Worm (Caenorhabditis elegans) whole organism, L1 larva: Measurements from ENCODE around the gene F20E11.17.

Source experiments
- egl-27 ChIP-seq, 2 experiments: fragments of 150-350 bp in 1 of 2; sonication (generic microtip); optimal IDR thresholded peaks; 3 replicates each; lab custom pipeline; 2017 to 2018; ENCODE audit warnings: missing biosample characterization in 2 of 2, missing genetic modification characterization in 2 of 2, missing genetic modification reagents in 2 of 2
- grh-1 ChIP-seq: fragments of 200-800 bp; sonication (Bioruptor generic); IDR thresholded peaks from 2 replicates; pipeline ENCODE4 v1.3.6; 2022; ENCODE audit warnings: missing genetic modification reagents, missing genetic modification characterization, missing compliant biosample characterization
- hlh-17 ChIP-seq: fragments of 200-800 bp; sonication (Bioruptor generic); optimal IDR thresholded peaks from 2 replicates; lab custom pipeline; 2018; ENCODE audit warnings: missing genetic modification characterization, mild to moderate bottlenecking, missing compliant biosample characterization, moderate library complexity, borderline replicate concordance
- lsy-2 ChIP-seq, 2 experiments: fragments of 150-350 bp; optimal IDR thresholded peaks; 2 replicates each; lab custom pipeline; 2014; ENCODE audit warnings: missing biosample characterization in 2 of 2, missing genetic modification characterization in 2 of 2
- mdl-1 ChIP-seq, 2 experiments: fragments of 150-350 bp; optimal IDR thresholded peaks; 2 replicates each; lab custom pipeline; 2014 to 2017; ENCODE audit warnings: missing biosample characterization in 2 of 2, missing genetic modification characterization in 2 of 2, inconsistent platforms in 1 of 2
- mef-2 ChIP-seq: fragments of 150-350 bp; optimal IDR thresholded peaks from 2 replicates; lab custom pipeline; 2014; ENCODE audit warnings: missing biosample characterization, missing genetic modification characterization
- snpc-4 ChIP-seq: fragments of 150-350 bp; optimal IDR thresholded peaks from 2 replicates; lab custom pipeline; 2014; ENCODE audit warnings: missing biosample characterization, missing genetic modification characterization
- sptf-1 ChIP-seq: fragments of 150-350 bp; optimal IDR thresholded peaks from 2 replicates; lab custom pipeline; 2014; ENCODE audit warnings: missing biosample characterization, missing genetic modification characterization
- unc-98 ChIP-seq: fragments of 200-800 bp; sonication (Bioruptor generic); IDR thresholded peaks from 2 replicates; pipeline ENCODE4 v1.3.6; 2022; ENCODE audit warnings: missing genetic modification characterization, missing compliant biosample characterization

The F20E11.17 gene

ce11 chrV:17429262-17429661 is 39.8 kb downstream of the F20E11.17 start:
- TF ChIP-seq mef-2 (tag; lab: Kevin White, UChicago): no peak
- no peak for TF ChIP-seq grh-1 (GFP tag; lab: Robert Waterston, UW)
- TF ChIP-seq sptf-1 (tag; lab: Kevin White, UChicago): no peak
- TF ChIP-seq egl-27 (tag; optimal IDR thresholded peaks at IDR 0.05; lab: Kevin White, UChicago): no peak
- no peak for TF ChIP-seq mdl-1 (tag; optimal IDR thresholded peaks at IDR 0.05; lab: Kevin White, UChicago)
- TF ChIP-seq hlh-17 (GFP tag; lab: Kevin White, UChicago): no peak
- no peak for TF ChIP-seq unc-98
- TF ChIP-seq snpc-4 (tag; lab: Kevin White, UChicago): no peak
- no peak for TF ChIP-seq lsy-2 (tag; optimal IDR thresholded peaks at IDR 0.05; lab: Kevin White, UChicago)
- TF ChIP-seq, all 84 proteins: peak for 0
